Worm (Caenorhabditis elegans) whole organism, early embryonic: ENCODE results near the gene T25E4.1.

Source experiments
- B0310.2 ChIP-seq: sonication (generic microtip); optimal IDR thresholded peaks from 2 replicates; lab custom pipeline; 2016; ENCODE audit warnings: mild to moderate bottlenecking, missing genetic modification characterization, missing compliant biosample characterization
- F13C5.2 ChIP-seq: sonication (generic microtip); optimal IDR thresholded peaks from 2 replicates; lab custom pipeline; 2017; ENCODE audit warnings: mild to moderate bottlenecking, missing genetic modification characterization, inconsistent platforms, missing compliant biosample characterization
- aly-1 ChIP-seq: sonication (generic microtip); optimal IDR thresholded peaks from 2 replicates; lab custom pipeline; 2016; ENCODE audit warnings: missing genetic modification characterization, missing compliant biosample characterization
- ama-1 ChIP-seq: fragments of 150-350 bp; optimal IDR thresholded peaks from 2 replicates; lab custom pipeline; 2014
- ceh-13 ChIP-seq: fragments of 200-800 bp; sonication (Bioruptor generic); optimal IDR thresholded peaks from 2 replicates; lab custom pipeline; 2018; ENCODE audit warnings: mild to moderate bottlenecking, missing genetic modification characterization, missing compliant biosample characterization
- ceh-36 ChIP-seq: sonication (generic microtip); optimal IDR thresholded peaks from 2 replicates; lab custom pipeline; 2016; ENCODE audit warnings: missing genetic modification characterization, inconsistent platforms, missing compliant biosample characterization
- ets-7 ChIP-seq: sonication (generic microtip); optimal IDR thresholded peaks from 2 replicates; lab custom pipeline; 2016; ENCODE audit warnings: missing genotype, missing genetic modification characterization, missing compliant biosample characterization
- flt-1 ChIP-seq: fragments of 200-800 bp; sonication (Bioruptor generic); IDR thresholded peaks from 2 replicates; pipeline ENCODE4 v1.3.6; 2022; ENCODE audit warnings: missing genetic modification characterization, missing compliant biosample characterization
- hmbx-1 ChIP-seq: sonication (generic microtip); optimal IDR thresholded peaks from 2 replicates; lab custom pipeline; 2016; ENCODE audit warnings: mild to moderate bottlenecking, missing genetic modification characterization, missing compliant biosample characterization
- hmg-4 ChIP-seq: fragments of 200-800 bp; sonication (Bioruptor generic); optimal IDR thresholded peaks from 2 replicates; lab custom pipeline; 2018; ENCODE audit warnings: mild to moderate bottlenecking, missing genetic modification characterization, missing compliant biosample characterization
- hnd-1 ChIP-seq: sonication (generic microtip); optimal IDR thresholded peaks from 2 replicates; lab custom pipeline; 2016; ENCODE audit warnings: missing genetic modification characterization, missing compliant biosample characterization
- pes-1 ChIP-seq: fragments of 200-800 bp; sonication (Bioruptor generic); IDR thresholded peaks from 2 replicates; pipeline ENCODE4 v1.3.6; 2022; ENCODE audit warnings: missing genetic modification reagents, missing genetic modification characterization, missing compliant biosample characterization
- scrt-1 ChIP-seq: fragments of 200-800 bp; sonication (Bioruptor generic); IDR thresholded peaks from 2 replicates; pipeline ENCODE4 v1.3.6; 2022; ENCODE audit warnings: missing genetic modification characterization, missing compliant biosample characterization
- sea-1 ChIP-seq: fragments of 200-800 bp; sonication (Bioruptor generic); conservative IDR thresholded peaks from 2 replicates; pipeline ENCODE4 v1.3.6; 2022; ENCODE audit warnings: missing genetic modification characterization, missing compliant biosample characterization
- tbx-11 ChIP-seq: fragments of 200-800 bp; sonication (Bioruptor generic); IDR thresholded peaks from 2 replicates; pipeline ENCODE4 v1.3.6; 2022; ENCODE audit warnings: missing genetic modification characterization, missing compliant biosample characterization
- tbx-37 ChIP-seq: fragments of 200-800 bp; sonication (Bioruptor generic); conservative IDR thresholded peaks from 2 replicates; pipeline ENCODE4 v1.3.6; 2022; ENCODE audit warnings: missing genetic modification reagents, missing genetic modification characterization, missing compliant biosample characterization
- tra-4 ChIP-seq: sonication (generic microtip); optimal IDR thresholded peaks from 2 replicates; lab custom pipeline; 2017; ENCODE audit warnings: missing genetic modification characterization, missing compliant biosample characterization

Gene T25E4.1

ce11 chrII:5589690-5590089 is 11.6 kb downstream of the T25E4.1 start, which contains the start of gene C17G10.13:
Gene C17G10.13, minus strand, starts transcription at chrII:5589790.
- TF ChIP-seq ceh-36 (tag; lab: Kevin White, UChicago) = no peak

ce11 chrII:5591558-5591957 is 13.4 kb downstream of the T25E4.1 start:
- TF ChIP-seq pes-1 (GFP tag; lab: Robert Waterston, UW) = no peak
- TF ChIP-seq scrt-1 (GFP tag; lab: Robert Waterston, UW) = no peak
- no peak for TF ChIP-seq flt-1 (GFP tag; lab: Robert Waterston, UW)
- no peak for TF ChIP-seq ceh-13 (GFP tag; lab: Kevin White, UChicago)
- TF ChIP-seq tbx-37 = no peak
- TF ChIP-seq sea-1 = no peak
- TF ChIP-seq hnd-1 (tag; lab: Kevin White, UChicago) = no peak
- no peak for TF ChIP-seq hmg-4
- no peak for TF ChIP-seq ama-1 (lab: Kevin White, UChicago)
- TF ChIP-seq F13C5.2 = no peak
- TF ChIP-seq ets-7 (tag; lab: Kevin White, UChicago) = no peak
- no peak for TF ChIP-seq hmbx-1 (tag; lab: Kevin White, UChicago)
- TF ChIP-seq B0310.2 (tag; lab: Kevin White, UChicago) = no peak
- TF ChIP-seq ceh-36 (tag; lab: Kevin White, UChicago) = no peak

ce11 chrII:5592857-5593256 is 14.7 kb downstream of the T25E4.1 start:
- TF ChIP-seq tbx-37 = no peak
- TF ChIP-seq aly-1 (tag; lab: Kevin White, UChicago) = no peak
- no peak for TF ChIP-seq tra-4 (tag; lab: Kevin White, UChicago)

ce11 chrII:5593377-5593932 is 15.3 kb downstream of the T25E4.1 start, which contains the start of gene cdc-14:
Gene cdc-14, minus strand, starts transcription at chrII:5593427.
- no peak for TF ChIP-seq ets-7 (tag; lab: Kevin White, UChicago)
- TF ChIP-seq F13C5.2 = peak; percentile 75
- peak; percentile 63 for TF ChIP-seq hmg-4

ce11 chrII:5594210-5594764 is 16.2 kb downstream of the T25E4.1 start, which contains the start of gene ttc-4:
Gene ttc-4, plus strand, starts transcription at chrII:5594714.
- TF ChIP-seq ets-7 (tag; lab: Kevin White, UChicago) (peak; percentile 19), pes-1 (GFP tag; lab: Robert Waterston, UW) (peak; percentile 56), scrt-1 (GFP tag; lab: Robert Waterston, UW) (no peak), aly-1 (tag; lab: Kevin White, UChicago) (no peak), hmbx-1 (tag; lab: Kevin White, UChicago) (no peak), flt-1 (GFP tag; lab: Robert Waterston, UW) (no peak), hnd-1 (tag; lab: Kevin White, UChicago) (no peak), sea-1 (no peak), tbx-11 (no peak), ceh-13 (GFP tag; lab: Kevin White, UChicago) (no peak), tbx-37 (no peak), tra-4 (tag; lab: Kevin White, UChicago) (no peak), F13C5.2 (no peak), ceh-36 (tag; lab: Kevin White, UChicago) (no peak), ama-1 (lab: Kevin White, UChicago) (no peak), hmg-4 (no peak), B0310.2 (tag; lab: Kevin White, UChicago) (no peak)

- TF ChIP-seq hmg-4 = no peak
Observed at ce11 chrII:5596247-5596646, 18.1 kb downstream of the T25E4.1 start, which contains the start of gene C17G10.1. Gene C17G10.1, plus strand, starts transcription at chrII:5596547.

ce11 chrII:5599326-5600044 is 21.4 kb downstream of the T25E4.1 start, which contains the start of gene C17G10.10:
Gene C17G10.10, minus strand, starts transcription at chrII:5599376.
- TF ChIP-seq sea-1 = 0 out of 2 replicates have a peak, but pooled peaks have one; percentile 38
- TF ChIP-seq flt-1 (GFP tag; lab: Robert Waterston, UW) = no peak

ce11 chrII:5603194-5603593 is 25.1 kb downstream of the T25E4.1 start, which contains the start of gene C17G10.6:
Gene C17G10.6, minus strand, starts transcription at chrII:5603294.
- TF ChIP-seq hmg-4 = no peak

ce11 chrII:5604441-5604840 is 26.3 kb downstream of the T25E4.1 start:
- TF ChIP-seq F13C5.2 = no peak
- no peak for TF ChIP-seq flt-1 (GFP tag; lab: Robert Waterston, UW)
